Fruit fly (Drosophila melanogaster) whole organism, embryonic: Measurements from ENCODE around the gene Kat60.

Source experiments
- Atf-2 ChIP-seq: fragments of 200-800 bp; sonication (Bioruptor generic); optimal IDR thresholded peaks from 2 replicates; lab custom pipeline; 2016; ENCODE audit warnings: missing biosample characterization, missing genetic modification characterization
- Awh ChIP-seq: fragments of 200-800 bp; sonication (Bioruptor generic); IDR thresholded peaks from 2 replicates; pipeline ENCODE4, ENCODE4 v1.3.6; 2022; ENCODE audit warnings: missing biosample characterization, missing genetic modification characterization
- Bgb ChIP-seq: fragments of 200-800 bp; sonication (Bioruptor generic); IDR thresholded peaks from 2 replicates; pipeline ENCODE4 v1.3.6; 2022; ENCODE audit warnings: missing biosample characterization, missing genetic modification characterization; ENCODE audit not compliant: partially characterized antibody
- CG10462 ChIP-seq: fragments of 200-800 bp; sonication (Bioruptor generic); optimal IDR thresholded peaks from 2 replicates; lab custom pipeline; 2016; ENCODE audit warnings: missing biosample characterization, missing genetic modification characterization
- CG11247 ChIP-seq: fragments of 200-800 bp; sonication (Bioruptor generic); IDR thresholded peaks from 2 replicates; pipeline ENCODE4 v1.3.6; 2022; ENCODE audit warnings: missing biosample characterization, missing genetic modification characterization
- CG12104 ChIP-seq: fragments of 200-800 bp; sonication (Bioruptor generic); optimal IDR thresholded peaks from 3 replicates; lab custom pipeline; 2016; ENCODE audit warnings: missing biosample characterization, missing genetic modification characterization
- CG12155 ChIP-seq: fragments of 200-800 bp; sonication (Bioruptor generic); optimal IDR thresholded peaks from 3 replicates; lab custom pipeline; 2016; ENCODE audit warnings: missing biosample characterization, missing genetic modification characterization
- CG13775 ChIP-seq: fragments of 200-800 bp; sonication (Bioruptor generic); optimal IDR thresholded peaks from 3 replicates; lab custom pipeline; 2017; ENCODE audit warnings: missing biosample characterization, mild to moderate bottlenecking, missing genetic modification characterization
- CG14014 ChIP-seq: fragments of 200-800 bp; sonication (Bioruptor generic); IDR thresholded peaks from 2 replicates; pipeline ENCODE4 v1.3.6; 2022; ENCODE audit warnings: missing biosample characterization, missing genetic modification characterization
- CG17359 ChIP-seq: fragments of 200-800 bp; sonication (Bioruptor generic); optimal IDR thresholded peaks from 3 replicates; lab custom pipeline; 2018; ENCODE audit warnings: missing biosample characterization, mild to moderate bottlenecking, missing genetic modification characterization, moderate library complexity
- CG2120 ChIP-seq: fragments of 200-800 bp; sonication (Bioruptor generic); optimal IDR thresholded peaks from 3 replicates; lab custom pipeline; 2016; ENCODE audit warnings: missing biosample characterization, missing genetic modification characterization
- CG4328 ChIP-seq: fragments of 200-800 bp; sonication (Bioruptor generic); optimal IDR thresholded peaks from 3 replicates; lab custom pipeline; 2017; ENCODE audit warnings: missing biosample characterization, missing genetic modification reagents, missing genetic modification characterization
- CG5953 ChIP-seq: fragments of 200-800 bp; sonication (Bioruptor generic); IDR thresholded peaks from 2 replicates; pipeline ENCODE4 v1.3.6; 2022; ENCODE audit warnings: missing biosample characterization, missing genetic modification characterization
- CG6683 ChIP-seq: fragments of 200-800 bp; sonication (Bioruptor generic); optimal IDR thresholded peaks from 2 replicates; lab custom pipeline; 2017; ENCODE audit warnings: missing biosample characterization, mild to moderate bottlenecking, missing genetic modification characterization, missing genetic modification reagents
- CG7963 ChIP-seq: fragments of 200-800 bp; sonication (Bioruptor generic); IDR thresholded peaks from 3 replicates; pipeline ENCODE4 v1.3.6; 2022; ENCODE audit warnings: missing biosample characterization, missing genetic modification characterization; ENCODE audit not compliant: partially characterized antibody
- CG8281 ChIP-seq: fragments of 200-800 bp; sonication (Bioruptor generic); optimal IDR thresholded peaks from 2 replicates; lab custom pipeline; 2018; ENCODE audit warnings: missing biosample characterization, mild to moderate bottlenecking, missing genetic modification characterization, moderate library complexity
- CG8388 ChIP-seq: fragments of 200-800 bp; sonication (Bioruptor generic); optimal IDR thresholded peaks from 2 replicates; lab custom pipeline; 2019; ENCODE audit warnings: missing biosample characterization, mild to moderate bottlenecking, missing genetic modification characterization, moderate library complexity
- CG9609 ChIP-seq: fragments of 200-800 bp; sonication (Bioruptor generic); optimal IDR thresholded peaks from 3 replicates; lab custom pipeline; 2016; ENCODE audit warnings: missing biosample characterization, missing genetic modification characterization
- Dref ChIP-seq: fragments of 200-800 bp; sonication (Bioruptor generic); IDR thresholded peaks from 2 replicates; pipeline ENCODE4 v1.3.6; 2022; ENCODE audit warnings: missing biosample characterization, missing genetic modification characterization
- H2.0 ChIP-seq: fragments of 200-800 bp; sonication (Bioruptor generic); IDR thresholded peaks from 2 replicates; pipeline ENCODE4 v1.3.6; 2022; ENCODE audit warnings: missing biosample characterization, missing genetic modification characterization
- HmgZ ChIP-seq: fragments of 200-800 bp; sonication (Bioruptor generic); optimal IDR thresholded peaks from 2 replicates; lab custom pipeline; 2018; ENCODE audit warnings: missing biosample characterization, mild to moderate bottlenecking, missing genetic modification characterization
- Hr39 ChIP-seq: fragments of >200 bp; optimal IDR thresholded peaks from 2 replicates; lab custom pipeline; 2017
- Hr51 ChIP-seq, 2 experiments: fragments of 200-800 bp; sonication (Bioruptor generic); optimal IDR thresholded peaks; 2 replicates in 1 of 2; 3 replicates in 1 of 2; lab custom pipeline; 2016 to 2018; ENCODE audit warnings: missing biosample characterization in 2 of 2, missing genetic modification characterization in 2 of 2, mild to moderate bottlenecking in 1 of 2, moderate library complexity in 1 of 2
- Mad ChIP-seq: fragments of 200-800 bp; sonication (Bioruptor generic); optimal IDR thresholded peaks from 2 replicates; lab custom pipeline; 2016; ENCODE audit warnings: missing biosample characterization, missing genetic modification characterization
- Mes4 ChIP-seq: fragments of 200-800 bp; sonication (Bioruptor generic); optimal IDR thresholded peaks from 2 replicates; lab custom pipeline; 2016; ENCODE audit warnings: missing biosample characterization, missing genetic modification characterization
- Nf-YA ChIP-seq: fragments of 200-800 bp; sonication (Bioruptor generic); IDR thresholded peaks from 2 replicates; pipeline ENCODE4 v1.3.6; 2022; ENCODE audit warnings: missing biosample characterization, missing genetic modification characterization
- Oli ChIP-seq: fragments of 200-800 bp; sonication (Bioruptor generic); optimal IDR thresholded peaks from 2 replicates; lab custom pipeline; 2018; ENCODE audit warnings: missing biosample characterization, mild to moderate bottlenecking, missing genetic modification characterization, moderate library complexity
- Optix ChIP-seq: fragments of 200-800 bp; sonication (Bioruptor generic); IDR thresholded peaks from 3 replicates; pipeline ENCODE4 v1.3.6; 2022; ENCODE audit warnings: missing biosample characterization, missing genetic modification characterization
- Ptx1 ChIP-seq: fragments of 200-800 bp; sonication (Bioruptor generic); IDR thresholded peaks from 2 replicates; pipeline ENCODE4 v1.3.6; 2022; ENCODE audit warnings: missing biosample characterization, missing genetic modification characterization
- Ssrp ChIP-seq: fragments of 200-800 bp; sonication (Bioruptor generic); optimal IDR thresholded peaks from 2 replicates; lab custom pipeline; 2018; ENCODE audit warnings: missing biosample characterization, mild to moderate bottlenecking, missing genetic modification characterization, moderate library complexity
- Vsx1 ChIP-seq: fragments of 200-800 bp; sonication (Bioruptor generic); optimal IDR thresholded peaks from 2 replicates; lab custom pipeline; 2017; ENCODE audit warnings: missing biosample characterization, mild to moderate bottlenecking, missing genetic modification characterization, missing genetic modification reagents
- ase ChIP-seq: fragments of 200-800 bp; sonication (Bioruptor generic); IDR thresholded peaks from 3 replicates; pipeline ENCODE4 v1.3.6; 2022; ENCODE audit warnings: missing biosample characterization, missing genetic modification characterization
- chinmo ChIP-seq: fragments of 200-800 bp; sonication (Bioruptor generic); IDR thresholded peaks from 4 replicates; pipeline ENCODE4 v1.3.6; 2022; ENCODE audit warnings: missing biosample characterization, missing genetic modification characterization; ENCODE audit not compliant: partially characterized antibody
- corto ChIP-seq: fragments of 200-800 bp; sonication (Bioruptor generic); optimal IDR thresholded peaks from 2 replicates; lab custom pipeline; 2016; ENCODE audit warnings: missing biosample characterization, mild to moderate bottlenecking, missing genetic modification characterization, moderate library complexity
- croc ChIP-seq: fragments of 200-800 bp; sonication (Bioruptor generic); conservative IDR thresholded peaks from 3 replicates; pipeline ENCODE4 v1.3.6; 2022; ENCODE audit warnings: missing biosample characterization, missing genetic modification characterization
- eve ChIP-seq, 2 experiments: fragments of >200 bp; optimal IDR thresholded peaks; 2 replicates each; lab custom pipeline; 2017; ENCODE audit warnings: missing biosample characterization in 2 of 2, missing genetic modification characterization in 2 of 2
- knrl ChIP-seq: fragments of 200-800 bp; sonication (Bioruptor generic); IDR thresholded peaks from 3 replicates; pipeline ENCODE4 v1.3.6; 2022; ENCODE audit warnings: missing biosample characterization, missing genetic modification characterization; ENCODE audit not compliant: partially characterized antibody
- nerfin-1 ChIP-seq: fragments of 200-800 bp; sonication (Bioruptor generic); optimal IDR thresholded peaks from 3 replicates; lab custom pipeline; 2019; ENCODE audit warnings: missing biosample characterization, mild to moderate bottlenecking, missing genetic modification characterization, moderate library complexity
- nom ChIP-seq: fragments of 200-800 bp; sonication (Bioruptor generic); optimal IDR thresholded peaks from 2 replicates; lab custom pipeline; 2017; ENCODE audit warnings: missing biosample characterization, missing genetic modification characterization, mild to moderate bottlenecking, moderate library complexity, missing genetic modification reagents
- onecut ChIP-seq: fragments of 200-800 bp; sonication (Bioruptor generic); IDR thresholded peaks from 2 replicates; pipeline ENCODE4 v1.3.6; 2022; ENCODE audit warnings: missing biosample characterization, missing genetic modification characterization
- peb ChIP-seq: fragments of 200-800 bp; sonication (Bioruptor generic); IDR thresholded peaks from 2 replicates; pipeline ENCODE4 v1.3.6; 2022; ENCODE audit warnings: missing biosample characterization, missing genetic modification characterization
- pfk ChIP-seq: fragments of 200-800 bp; sonication (Bioruptor generic); optimal IDR thresholded peaks from 2 replicates; lab custom pipeline; 2018; ENCODE audit warnings: missing biosample characterization, mild to moderate bottlenecking, missing genetic modification characterization, moderate library complexity
- pho ChIP-seq: fragments of 200-800 bp; sonication (Bioruptor generic); optimal IDR thresholded peaks from 2 replicates; lab custom pipeline; 2016; ENCODE audit warnings: missing biosample characterization, missing genetic modification characterization
- repo ChIP-seq: fragments of 200-800 bp; sonication (Bioruptor generic); optimal IDR thresholded peaks from 2 replicates; lab custom pipeline; 2016; ENCODE audit warnings: missing biosample characterization, missing genetic modification characterization
- sima ChIP-seq: fragments of 200-800 bp; sonication (Bioruptor generic); optimal IDR thresholded peaks from 2 replicates; lab custom pipeline; 2016; ENCODE audit warnings: missing biosample characterization, missing genetic modification characterization
- stwl ChIP-seq: fragments of 200-800 bp; sonication (Bioruptor generic); optimal IDR thresholded peaks from 3 replicates; lab custom pipeline; 2018; ENCODE audit warnings: missing biosample characterization, mild to moderate bottlenecking, missing genetic modification characterization, moderate library complexity
- trem ChIP-seq: fragments of 200-800 bp; optimal IDR thresholded peaks from 3 replicates; lab custom pipeline; 2019; ENCODE audit warnings: missing biosample characterization, mild to moderate bottlenecking, missing genetic modification characterization, moderate library complexity
- trh ChIP-seq: fragments of 200-800 bp; sonication (Bioruptor generic); optimal IDR thresholded peaks from 2 replicates; lab custom pipeline; 2016; ENCODE audit warnings: missing biosample characterization, missing genetic modification characterization
- wor ChIP-seq: fragments of 200-800 bp; sonication (Bioruptor generic); IDR thresholded peaks from 2 replicates; pipeline ENCODE4 v1.3.6; 2022; ENCODE audit warnings: missing biosample characterization, missing genetic modification characterization
- zen ChIP-seq: fragments of 200-800 bp; sonication (Bioruptor generic); optimal IDR thresholded peaks from 3 replicates; lab custom pipeline; 2018; ENCODE audit warnings: missing biosample characterization, mild to moderate bottlenecking, missing genetic modification characterization, moderate library complexity
- zf30C ChIP-seq: fragments of 200-800 bp; sonication (Bioruptor generic); optimal IDR thresholded peaks from 3 replicates; lab custom pipeline; 2018; ENCODE audit warnings: missing biosample characterization, mild to moderate bottlenecking, missing genetic modification characterization

The Kat60 gene

DNA sequence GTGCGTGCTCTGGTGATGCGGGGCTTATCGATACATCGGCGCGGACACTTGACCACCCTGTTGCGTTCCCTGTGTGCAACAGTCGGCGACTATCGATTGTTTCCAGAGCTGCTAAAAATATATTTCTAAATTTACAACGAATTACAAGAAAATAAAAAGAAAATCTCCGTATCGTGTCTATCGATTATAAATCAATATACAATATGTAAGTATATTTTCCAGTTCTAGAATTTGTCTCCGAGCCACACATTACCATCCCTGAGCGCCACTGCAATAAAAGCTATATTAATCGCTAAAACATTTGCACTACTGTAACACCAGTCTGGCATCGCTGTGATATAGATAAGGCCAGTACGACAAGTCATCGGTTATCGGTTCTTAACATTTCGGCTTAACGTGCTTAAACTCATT is at the start of gene Kat60, which contains the start of gene Mms19 (continued):
- TF ChIP-seq nom (GFP tag; lab: Kevin White, UChicago) (no peak), CG5953 (no peak), Hr51 (GFP tag; optimal IDR thresholded peaks at IDR 0.05; lab: Kevin White, UChicago) (peak in 1 of 2 experiments; percentile 35), Mad (GFP tag; lab: Kevin White, UChicago) (peak; percentile 73), Bgb (peak; percentile 94), Nf-YA (GFP tag; lab: Robert Waterston, UW) (no peak), CG9609 (GFP tag; lab: Kevin White, UChicago) (peak; percentile 57), CG12104 (GFP tag; lab: Kevin White, UChicago) (peak; percentile 48), pfk (GFP tag; lab: Kevin White, UChicago) (no peak), sima (GFP tag; lab: Kevin White, UChicago) (no peak), Hr39 (lab: Kevin White, UChicago) (no peak), CG17359 (tag; lab: Kevin White, UChicago) (peak; percentile 25), stwl (tag; lab: Kevin White, UChicago) (peak; percentile 47), Vsx1 (GFP tag; lab: Kevin White, UChicago) (no peak), CG4328 (no peak), croc (peak; percentile 27; the same call in 2 of the 3 replicates), nerfin-1 (peak; percentile 25), Ssrp (tag; lab: Kevin White, UChicago) (peak; percentile 56), Mes4 (GFP tag; lab: Kevin White, UChicago) (peak; percentile 16), CG8388 (GFP tag; lab: Kevin White, UChicago) (peak; percentile 47), pho (peak; percentile 81), Optix (GFP tag; lab: Robert Waterston, UW) (peak; percentile 39; the same call in 2 of the 3 replicates), trem (peak; percentile 85), knrl (peak; percentile 98), CG10462 (GFP tag; lab: Kevin White, UChicago) (no peak), CG6683 (GFP tag; lab: Kevin White, UChicago) (no peak), Dref (GFP tag; lab: Robert Waterston, UW) (peak; percentile 92), H2.0 (peak; percentile 50; the same call in 1 of the 2 replicates), corto (GFP tag; lab: Kevin White, UChicago) (no peak), chinmo (GFP tag; lab: Robert Waterston, UW) (peak; percentile 36; the same call in 2 of the 4 replicates), Awh (GFP tag; lab: Robert Waterston, UW) (no peak), CG11247 (peak; percentile 72), CG8281 (tag; lab: Kevin White, UChicago) (no peak), Oli (tag; lab: Kevin White, UChicago) (no peak), trh (GFP tag; lab: Kevin White, UChicago) (peak; percentile 65), eve (GFP tag; optimal IDR thresholded peaks at IDR 0.05; lab: Kevin White, UChicago) (peak in 1 of 2 experiments; percentile 57), peb (GFP tag; lab: Robert Waterston, UW) (no peak), repo (GFP tag; lab: Kevin White, UChicago) (no peak), zf30C (no peak), Atf-2 (GFP tag; lab: Kevin White, UChicago) (peak; percentile 51), zen (peak; percentile 48), CG14014 (GFP tag; lab: Robert Waterston, UW) (peak; percentile 39), CG2120 (peak; percentile 88), CG12155 (GFP tag; lab: Kevin White, UChicago) (peak; percentile 66), Ptx1 (peak; percentile 84), CG13775 (GFP tag; lab: Kevin White, UChicago) (peak; percentile 80), wor (peak; percentile 22; the same call in 1 of the 2 replicates), HmgZ (peak; percentile 58), ase (GFP tag; lab: Robert Waterston, UW) (peak; percentile 66; the same call in 1 of the 3 replicates), CG7963 (peak; percentile 92), onecut (GFP tag; lab: Robert Waterston, UW) (0 out of 2 replicates have a peak, but pooled peaks have one; percentile 17)
